Fruit fly (Drosophila melanogaster) whole organism, embryonic: Measurements from ENCODE around the gene shd.
A peak's percentile ranks its signal among the peaks of the same experiment; 100 is the strongest.

ENCODE experiments used
- Abd-B ChIP-seq: fragments of 200-800 bp; sonication (Bioruptor generic); optimal IDR thresholded peaks from 2 replicates; lab custom pipeline; 2018; ENCODE audit warnings: missing biosample characterization, mild to moderate bottlenecking, missing genetic modification characterization, moderate library complexity
- Atf-2 ChIP-seq: fragments of 200-800 bp; sonication (Bioruptor generic); optimal IDR thresholded peaks from 2 replicates; lab custom pipeline; 2016; ENCODE audit warnings: missing biosample characterization, missing genetic modification characterization
- Awh ChIP-seq: fragments of 200-800 bp; sonication (Bioruptor generic); IDR thresholded peaks from 2 replicates; pipeline ENCODE4, ENCODE4 v1.3.6; 2022; ENCODE audit warnings: missing biosample characterization, missing genetic modification characterization
- B-H1 ChIP-seq: fragments of 200-800 bp; sonication (Bioruptor generic); IDR thresholded peaks from 3 replicates; pipeline ENCODE4 v1.3.6; 2022; ENCODE audit warnings: missing biosample characterization, missing genetic modification characterization
- BEAF-32 ChIP-seq: fragments of 200-800 bp; sonication (Bioruptor generic); optimal IDR thresholded peaks from 3 replicates; lab custom pipeline; 2017; ENCODE audit warnings: missing biosample characterization, missing genetic modification characterization, mild to moderate bottlenecking, moderate library complexity, missing genetic modification reagents
- Bgb ChIP-seq: fragments of 200-800 bp; sonication (Bioruptor generic); IDR thresholded peaks from 2 replicates; pipeline ENCODE4 v1.3.6; 2022; ENCODE audit warnings: missing biosample characterization, missing genetic modification characterization; ENCODE audit not compliant: partially characterized antibody
- C15 ChIP-seq: fragments of 200-800 bp; sonication (Bioruptor generic); IDR thresholded peaks from 3 replicates; pipeline ENCODE4 v1.3.6; 2022; ENCODE audit warnings: missing biosample characterization, missing genetic modification characterization
- CG11560 ChIP-seq: fragments of 200-800 bp; sonication (Bioruptor generic); IDR thresholded peaks from 3 replicates; pipeline ENCODE4 v1.3.6; 2022; ENCODE audit warnings: missing biosample characterization, missing genetic modification characterization
- CG12219 ChIP-seq: fragments of 200-800 bp; sonication (Bioruptor generic); optimal IDR thresholded peaks from 3 replicates; lab custom pipeline; 2018; ENCODE audit warnings: missing biosample characterization, mild to moderate bottlenecking, missing genetic modification characterization
- CG12236 ChIP-seq: fragments of 200-800 bp; sonication (Bioruptor generic); optimal IDR thresholded peaks from 2 replicates; lab custom pipeline; 2016; ENCODE audit warnings: missing biosample characterization, missing genetic modification characterization
- CG12744 ChIP-seq: fragments of 200-800 bp; sonication (Bioruptor generic); optimal IDR thresholded peaks from 2 replicates; lab custom pipeline; 2016; ENCODE audit warnings: missing biosample characterization, missing genetic modification characterization
- CG12942 ChIP-seq: fragments of 200-800 bp; sonication (Bioruptor generic); optimal IDR thresholded peaks from 3 replicates; lab custom pipeline; 2016; ENCODE audit warnings: missing biosample characterization, missing genetic modification characterization
- CG13287 ChIP-seq: fragments of 200-800 bp; sonication (Bioruptor generic); IDR thresholded peaks from 2 replicates; pipeline ENCODE4 v1.3.6; 2022; ENCODE audit warnings: missing biosample characterization, missing genetic modification characterization; ENCODE audit not compliant: partially characterized antibody
- CG15011 ChIP-seq: fragments of 200-800 bp; sonication (Bioruptor generic); optimal IDR thresholded peaks from 3 replicates; lab custom pipeline; 2018; ENCODE audit warnings: missing biosample characterization, mild to moderate bottlenecking, missing genetic modification characterization
- CG15269 ChIP-seq: fragments of 200-800 bp; sonication (Bioruptor generic); optimal IDR thresholded peaks from 2 replicates; lab custom pipeline; 2018; ENCODE audit warnings: missing biosample characterization, mild to moderate bottlenecking, missing genetic modification characterization, moderate library complexity
- CG17359 ChIP-seq: fragments of 200-800 bp; sonication (Bioruptor generic); optimal IDR thresholded peaks from 3 replicates; lab custom pipeline; 2018; ENCODE audit warnings: missing biosample characterization, mild to moderate bottlenecking, missing genetic modification characterization, moderate library complexity
- CG17361 ChIP-seq: fragments of 200-800 bp; sonication (Bioruptor generic); IDR thresholded peaks from 3 replicates; pipeline ENCODE4 v1.3.6; 2022; ENCODE audit warnings: missing biosample characterization, missing genetic modification characterization
- CG17829 ChIP-seq: fragments of 200-800 bp; optimal IDR thresholded peaks from 2 replicates; lab custom pipeline; 2019; ENCODE audit warnings: missing biosample characterization, mild to moderate bottlenecking, missing genetic modification characterization, moderate library complexity
- CG2199 ChIP-seq: fragments of 200-800 bp; sonication (Bioruptor generic); IDR thresholded peaks from 3 replicates; pipeline ENCODE4 v1.3.6; 2022; ENCODE audit warnings: missing biosample characterization, missing genetic modification characterization
- CG32532 ChIP-seq: fragments of 200-800 bp; sonication (Bioruptor generic); IDR thresholded peaks from 2 replicates; pipeline ENCODE4 v1.3.6; 2022; ENCODE audit warnings: missing biosample characterization, missing genetic modification characterization
- CG6272 ChIP-seq: fragments of 200-800 bp; sonication (Bioruptor generic); IDR thresholded peaks from 2 replicates; pipeline ENCODE4 v1.3.6; 2022; ENCODE audit warnings: missing biosample characterization, missing genetic modification characterization
- CG7839 ChIP-seq: fragments of 200-800 bp; sonication (Bioruptor generic); optimal IDR thresholded peaks from 3 replicates; lab custom pipeline; 2018; ENCODE audit warnings: missing biosample characterization, mild to moderate bottlenecking, missing genetic modification characterization, moderate library complexity
- CoRest ChIP-seq: fragments of 200-800 bp; sonication (Bioruptor generic); optimal IDR thresholded peaks from 3 replicates; lab custom pipeline; 2018; ENCODE audit warnings: missing biosample characterization, mild to moderate bottlenecking, missing genetic modification characterization, moderate library complexity
- Deaf1 ChIP-seq: fragments of 200-800 bp; optimal IDR thresholded peaks from 3 replicates; lab custom pipeline; 2019; ENCODE audit warnings: missing biosample characterization, mild to moderate bottlenecking, missing genetic modification characterization, moderate library complexity
- Dek ChIP-seq: fragments of 200-800 bp; sonication (Bioruptor generic); optimal IDR thresholded peaks from 3 replicates; lab custom pipeline; 2019; ENCODE audit warnings: missing biosample characterization, mild to moderate bottlenecking, missing genetic modification characterization, moderate library complexity
- Dip2 ChIP-seq: fragments of 200-800 bp; sonication (Bioruptor generic); IDR thresholded peaks from 2 replicates; pipeline ENCODE4 v1.3.6; 2022; ENCODE audit warnings: missing biosample characterization, missing genetic modification characterization
- Dip3 ChIP-seq: fragments of 200-800 bp; sonication (Bioruptor generic); optimal IDR thresholded peaks from 3 replicates; lab custom pipeline; 2016; ENCODE audit warnings: missing biosample characterization, missing genetic modification characterization
- Dref ChIP-seq: fragments of 200-800 bp; sonication (Bioruptor generic); IDR thresholded peaks from 2 replicates; pipeline ENCODE4 v1.3.6; 2022; ENCODE audit warnings: missing biosample characterization, missing genetic modification characterization
- E2f2 ChIP-seq: fragments of 200-800 bp; sonication (Bioruptor generic); IDR thresholded peaks from 2 replicates; pipeline ENCODE4 v1.3.6; 2022; ENCODE audit warnings: missing biosample characterization, missing genetic modification characterization
- Gug ChIP-seq: fragments of 200-800 bp; sonication (Bioruptor generic); IDR thresholded peaks from 4 replicates; pipeline ENCODE4 v1.3.6; 2022; ENCODE audit warnings: missing biosample characterization, missing genetic modification characterization
- Hmx ChIP-seq: fragments of 200-800 bp; sonication (Bioruptor generic); optimal IDR thresholded peaks from 2 replicates; lab custom pipeline; 2016; ENCODE audit warnings: missing biosample characterization, missing genetic modification characterization
- Med ChIP-seq: fragments of 200-800 bp; sonication (Bioruptor generic); peaks from one replicate; lab custom pipeline; 2016; ENCODE audit warnings: missing biosample characterization, missing genetic modification characterization, mild to moderate bottlenecking, inconsistent platforms, moderate library complexity
- Opbp ChIP-seq: fragments of 200-800 bp; sonication (Bioruptor generic); IDR thresholded peaks from 3 replicates; pipeline ENCODE4 v1.3.6; 2022; ENCODE audit warnings: missing biosample characterization, missing genetic modification characterization; ENCODE audit not compliant: partially characterized antibody
- Six4 ChIP-seq: fragments of 200-800 bp; sonication (Bioruptor generic); optimal IDR thresholded peaks from 2 replicates; lab custom pipeline; 2016; ENCODE audit warnings: missing biosample characterization, missing genetic modification characterization
- Xbp1 ChIP-seq: fragments of 200-800 bp; sonication (Bioruptor generic); optimal IDR thresholded peaks from 3 replicates; lab custom pipeline; 2016; ENCODE audit warnings: missing biosample characterization, mild to moderate bottlenecking, missing genetic modification characterization
- ab ChIP-seq: fragments of 200-800 bp; sonication (Bioruptor generic); optimal IDR thresholded peaks from 2 replicates; lab custom pipeline; 2016; ENCODE audit warnings: missing biosample characterization, missing genetic modification characterization
- amos ChIP-seq: fragments of 200-800 bp; sonication (Bioruptor generic); IDR thresholded peaks from 2 replicates; pipeline ENCODE4 v1.3.6; 2022; ENCODE audit warnings: missing biosample characterization, missing genetic modification characterization; ENCODE audit not compliant: partially characterized antibody
- bigmax ChIP-seq: fragments of 200-800 bp; sonication (Bioruptor generic); optimal IDR thresholded peaks from 2 replicates; lab custom pipeline; 2018; ENCODE audit warnings: missing biosample characterization, mild to moderate bottlenecking, missing genetic modification characterization
- dati ChIP-seq: fragments of 200-800 bp; sonication (Bioruptor generic); IDR thresholded peaks from 2 replicates; pipeline ENCODE4 v1.3.6; 2022; ENCODE audit warnings: missing biosample characterization, missing genetic modification characterization
- ewg ChIP-seq: fragments of 200-800 bp; sonication (Bioruptor generic); optimal IDR thresholded peaks from 3 replicates; lab custom pipeline; 2017; ENCODE audit warnings: mild to moderate bottlenecking, missing biosample characterization, missing genetic modification reagents, missing genetic modification characterization
- lov ChIP-seq, 2 experiments: fragments of 200-800 bp in 1 of 2; fragments of >200 bp in 1 of 2; sonication (Bioruptor generic) in 1 of 2; IDR thresholded peaks in 1 of 2; optimal IDR thresholded peaks in 1 of 2; 2 replicates in 1 of 2; 3 replicates in 1 of 2; pipeline versions ENCODE4 v1.3.6 to Lab custom; 2017 to 2022; ENCODE audit warnings: missing biosample characterization in 1 of 2, missing genetic modification characterization in 1 of 2
- mam ChIP-seq: fragments of 200-800 bp; sonication (Bioruptor generic); optimal IDR thresholded peaks from 3 replicates; lab custom pipeline; 2016; ENCODE audit warnings: missing biosample characterization, missing genetic modification characterization
- nmo ChIP-seq: fragments of 200-800 bp; sonication (Bioruptor generic); optimal IDR thresholded peaks from 2 replicates; lab custom pipeline; 2018; ENCODE audit warnings: missing biosample characterization, mild to moderate bottlenecking, missing genetic modification characterization, moderate library complexity
- pita ChIP-seq: fragments of 200-800 bp; sonication (Bioruptor generic); optimal IDR thresholded peaks from 2 replicates; lab custom pipeline; 2017; ENCODE audit warnings: missing biosample characterization, mild to moderate bottlenecking, missing genetic modification characterization
- row ChIP-seq: fragments of 200-800 bp; sonication (Bioruptor generic); IDR thresholded peaks from 3 replicates; pipeline ENCODE4 v1.3.6; 2022; ENCODE audit warnings: missing biosample characterization, missing genetic modification characterization
- slp2 ChIP-seq: fragments of 200-800 bp; sonication (Bioruptor generic); optimal IDR thresholded peaks from 2 replicates; lab custom pipeline; 2016; ENCODE audit warnings: missing biosample characterization, missing genetic modification characterization
- sob ChIP-seq: fragments of 200-800 bp; sonication (Bioruptor generic); IDR thresholded peaks from 2 replicates; pipeline ENCODE4 v1.3.6; 2022; ENCODE audit warnings: missing biosample characterization, missing genetic modification characterization
- sug ChIP-seq: fragments of 200-800 bp; optimal IDR thresholded peaks from 2 replicates; lab custom pipeline; 2019; ENCODE audit warnings: missing biosample characterization, mild to moderate bottlenecking, missing genetic modification characterization, moderate library complexity
- trem ChIP-seq: fragments of 200-800 bp; optimal IDR thresholded peaks from 3 replicates; lab custom pipeline; 2019; ENCODE audit warnings: missing biosample characterization, mild to moderate bottlenecking, missing genetic modification characterization, moderate library complexity
- vvl ChIP-seq: fragments of 200-800 bp; sonication (Bioruptor generic); IDR thresholded peaks from 2 replicates; pipeline ENCODE4 v1.3.6; 2022; ENCODE audit warnings: missing biosample characterization, missing genetic modification characterization
- zfh1 ChIP-seq: fragments of 200-800 bp; sonication (Bioruptor generic); IDR thresholded peaks from 3 replicates; pipeline ENCODE4 v1.3.6; 2022; ENCODE audit warnings: missing biosample characterization, missing genetic modification characterization

Gene shd

dm6 chr3L:14668638-14669037 lies 54.4 kb downstream of the shd start (continued):
- TF ChIP-seq B-H1 = no peak
- TF ChIP-seq amos (GFP tag; lab: Robert Waterston, UW) = no peak
- TF ChIP-seq BEAF-32 (GFP tag; lab: Kevin White, UChicago) = no peak
- no peak for TF ChIP-seq CG12744
- no peak for TF ChIP-seq row (GFP tag; lab: Robert Waterston, UW)
- no peak for TF ChIP-seq dati (GFP tag; lab: Robert Waterston, UW)
- TF ChIP-seq CoRest (tag; lab: Kevin White, UChicago) = no peak
- TF ChIP-seq CG11560 (tag; lab: Robert Waterston, UW) = no peak
- TF ChIP-seq Atf-2 (GFP tag; lab: Kevin White, UChicago) = no peak
- 0 out of 3 replicates have a peak, but pooled peaks have one; percentile 5 for TF ChIP-seq zfh1
- TF ChIP-seq Awh (GFP tag; lab: Robert Waterston, UW) = no peak
- no peak for TF ChIP-seq Six4 (GFP tag; lab: Kevin White, UChicago)
- TF ChIP-seq pita (GFP tag; lab: Kevin White, UChicago) = no peak
- TF ChIP-seq ab = no peak
- TF ChIP-seq sug (tag; lab: Kevin White, UChicago) = no peak
- no peak for TF ChIP-seq CG12219 (GFP tag; lab: Kevin White, UChicago)
- TF ChIP-seq CG15011 (GFP tag; lab: Kevin White, UChicago) = no peak
- TF ChIP-seq Opbp = no peak
- peak; percentile 10 for TF ChIP-seq CG15269 (tag; lab: Kevin White, UChicago)
- no peak for TF ChIP-seq lov (optimal IDR thresholded peaks at IDR 0.05; lab: Kevin White, UChicago)
- no peak for TF ChIP-seq lov (GFP tag; IDR thresholded peaks at IDR 0.05; lab: Robert Waterston, UW)
- no peak for TF ChIP-seq CG12942 (GFP tag; lab: Kevin White, UChicago)
- TF ChIP-seq Dref (GFP tag; lab: Robert Waterston, UW) = no peak
- peak; percentile 86; the same call in 2 of the 3 replicates for TF ChIP-seq CG2199 (GFP tag; lab: Robert Waterston, UW)
- TF ChIP-seq Deaf1 = no peak
- TF ChIP-seq Gug (GFP tag; lab: Robert Waterston, UW) = no peak
- TF ChIP-seq nmo = no peak

dm6 chr3L:14671546-14671945 lies 57.3 kb downstream of the shd start:
- no peak for TF ChIP-seq Hmx (GFP tag; lab: Kevin White, UChicago)
- TF ChIP-seq CG12236 (GFP tag; lab: Kevin White, UChicago) = no peak
- peak; percentile 4 for TF ChIP-seq Abd-B (GFP tag; lab: Kevin White, UChicago)
- 0 out of 3 replicates have a peak, but pooled peaks have one; percentile 28 for TF ChIP-seq CG17361 (GFP tag; lab: Robert Waterston, UW)
- no peak for TF ChIP-seq ewg (GFP tag; lab: Kevin White, UChicago)
- TF ChIP-seq trem = peak; percentile 39
- TF ChIP-seq CG7839 (tag; lab: Kevin White, UChicago) = peak; percentile 16
- TF ChIP-seq Opbp = peak; percentile 34; the same call in 1 of the 3 replicates
- TF ChIP-seq mam (GFP tag; lab: Kevin White, UChicago) = peak; percentile 24
- TF ChIP-seq Xbp1 (GFP tag; lab: Kevin White, UChicago) = peak; percentile 27
- peak; percentile 56; the same call in 1 of the 2 replicates for TF ChIP-seq vvl (GFP tag; lab: Robert Waterston, UW)
- TF ChIP-seq CG6272 (GFP tag; lab: Robert Waterston, UW) = no peak
- TF ChIP-seq sob (GFP tag; lab: Robert Waterston, UW) = 0 out of 2 replicates have a peak, but pooled peaks have one; percentile 14
- TF ChIP-seq C15 (GFP tag; lab: Robert Waterston, UW) = no peak
- TF ChIP-seq Dip2 (GFP tag; lab: Robert Waterston, UW) = peak; percentile 95
- TF ChIP-seq Dip3 (GFP tag; lab: Kevin White, UChicago) = no peak
- TF ChIP-seq Dek (tag; lab: Kevin White, UChicago) = peak; percentile 43
- TF ChIP-seq CG17359 (tag; lab: Kevin White, UChicago) = peak; percentile 15
- 0 out of 2 replicates have a peak, but pooled peaks have one; percentile 23 for TF ChIP-seq CG32532 (GFP tag; lab: Robert Waterston, UW)
- no peak for TF ChIP-seq slp2 (GFP tag; lab: Kevin White, UChicago)
- TF ChIP-seq bigmax (GFP tag; lab: Kevin White, UChicago) = no peak
- TF ChIP-seq Bgb (GFP tag; lab: Robert Waterston, UW) = peak; percentile 56
- peak; percentile 28; the same call in 1 of the 2 replicates for TF ChIP-seq CG13287 (GFP tag; lab: Robert Waterston, UW)
- TF ChIP-seq Med = peak; percentile 88
- TF ChIP-seq E2f2 (GFP tag; lab: Robert Waterston, UW) = 0 out of 2 replicates have a peak, but pooled peaks have one; percentile 26
- TF ChIP-seq CG17829 = peak; percentile 21
